Worm (Caenorhabditis elegans) whole organism, young adult: ENCODE measurements around the gene srab-21.

ENCODE experiments used
- B0035.1 ChIP-seq: sonication (generic microtip); optimal IDR thresholded peaks from 2 replicates; lab custom pipeline; 2016; ENCODE audit warnings: missing genetic modification characterization, mild to moderate bottlenecking, missing compliant biosample characterization, missing genotype, missing genetic modification reagents
- B0261.1 ChIP-seq: sonication (generic microtip); optimal IDR thresholded peaks from 2 replicates; lab custom pipeline; 2016; ENCODE audit warnings: mild to moderate bottlenecking, missing genetic modification characterization, moderate library complexity, missing compliant biosample characterization
- F22D6.2 ChIP-seq: sonication (generic microtip); optimal IDR thresholded peaks from 2 replicates; lab custom pipeline; 2016; ENCODE audit warnings: mild to moderate bottlenecking, missing genetic modification characterization, missing compliant biosample characterization
- F37B4.10 ChIP-seq: fragments of 200-800 bp; sonication (Bioruptor generic); IDR thresholded peaks from 2 replicates; pipeline ENCODE4 v1.3.6; 2022; ENCODE audit warnings: missing genetic modification characterization, missing compliant biosample characterization
- F39B2.1 ChIP-seq: fragments of 200-800 bp; sonication (Bioruptor generic); IDR thresholded peaks from 2 replicates; pipeline ENCODE4 v1.3.6; 2022; ENCODE audit warnings: missing genetic modification reagents, missing genetic modification characterization, missing compliant biosample characterization
- F57C9.4 ChIP-seq: sonication (generic microtip); optimal IDR thresholded peaks from 2 replicates; lab custom pipeline; 2017; ENCODE audit warnings: mild to moderate bottlenecking, missing genetic modification characterization, missing compliant biosample characterization
- Y53F4B.3 ChIP-seq: fragments of 200-800 bp; sonication (Bioruptor generic); IDR thresholded peaks from 2 replicates; pipeline ENCODE4 v1.3.6; 2022; ENCODE audit warnings: missing genetic modification reagents, missing genetic modification characterization, missing compliant biosample characterization
- Y56A3A.18 ChIP-seq: fragments of 200-800 bp; sonication (Bioruptor generic); IDR thresholded peaks from 2 replicates; pipeline ENCODE4 v1.3.6; 2022; ENCODE audit warnings: missing genetic modification reagents, missing genetic modification characterization, missing compliant biosample characterization
- Y95B8A.8 ChIP-seq: fragments of 200-800 bp; sonication (Bioruptor generic); IDR thresholded peaks from 2 replicates; pipeline ENCODE4 v1.3.6; 2022; ENCODE audit warnings: missing genetic modification reagents, missing genetic modification characterization, missing compliant biosample characterization
- akir-1 ChIP-seq: fragments of 200-800 bp; sonication (Bioruptor generic); optimal IDR thresholded peaks from 2 replicates; lab custom pipeline; 2018; ENCODE audit warnings: mild to moderate bottlenecking, missing genetic modification characterization, moderate library complexity, missing compliant biosample characterization
- atf-7 ChIP-seq: sonication (generic microtip); optimal IDR thresholded peaks from 2 replicates; lab custom pipeline; 2017; ENCODE audit warnings: mild to moderate bottlenecking, missing genetic modification characterization, missing compliant biosample characterization
- attf-5 ChIP-seq: fragments of 200-800 bp; sonication (Bioruptor generic); optimal IDR thresholded peaks from 2 replicates; lab custom pipeline; 2018; ENCODE audit warnings: mild to moderate bottlenecking, missing genetic modification characterization, missing compliant biosample characterization
- cebp-2 ChIP-seq: fragments of 200-800 bp; sonication (Bioruptor generic); IDR thresholded peaks from 2 replicates; pipeline ENCODE4 v1.3.6; 2022; ENCODE audit warnings: missing genetic modification characterization, missing compliant biosample characterization
- ceh-27 ChIP-seq: fragments of 200-800 bp; sonication (Bioruptor generic); optimal IDR thresholded peaks from 2 replicates; lab custom pipeline; 2018; ENCODE audit warnings: mild to moderate bottlenecking, missing genetic modification characterization, moderate library complexity, missing compliant biosample characterization
- die-1 ChIP-seq: sonication (generic microtip); optimal IDR thresholded peaks from 2 replicates; lab custom pipeline; 2016; ENCODE audit warnings: missing genotype, mild to moderate bottlenecking, missing genetic modification characterization, missing compliant biosample characterization
- egl-44 ChIP-seq: fragments of 200-800 bp; sonication (Bioruptor generic); IDR thresholded peaks from 2 replicates; pipeline ENCODE4 v1.3.6; 2022; ENCODE audit warnings: missing genetic modification reagents, missing genetic modification characterization, missing compliant biosample characterization
- fkh-3 ChIP-seq: sonication (generic microtip); optimal IDR thresholded peaks from 2 replicates; lab custom pipeline; 2016; ENCODE audit warnings: mild to moderate bottlenecking, missing genetic modification characterization, missing compliant biosample characterization
- gei-17 ChIP-seq: fragments of 200-800 bp; sonication (Bioruptor generic); optimal IDR thresholded peaks from 2 replicates; lab custom pipeline; 2018; ENCODE audit warnings: mild to moderate bottlenecking, missing genetic modification characterization, missing compliant biosample characterization
- hlh-12 ChIP-seq: sonication (generic microtip); optimal IDR thresholded peaks from 2 replicates; lab custom pipeline; 2016; ENCODE audit warnings: missing genetic modification characterization, missing compliant biosample characterization
- hlh-26 ChIP-seq: fragments of 200-800 bp; sonication (Bioruptor generic); conservative IDR thresholded peaks from 2 replicates; pipeline ENCODE4 v1.3.6; 2022; ENCODE audit warnings: missing genetic modification reagents, missing genetic modification characterization, missing compliant biosample characterization
- lin-26 ChIP-seq: fragments of 200-800 bp; sonication (Bioruptor generic); IDR thresholded peaks from 2 replicates; pipeline ENCODE4 v1.3.6; 2022; ENCODE audit warnings: missing genetic modification reagents, missing genetic modification characterization, missing compliant biosample characterization
- lin-35 ChIP-seq, 3 experiments: fragments of 150-350 bp in 2 of 3; sonication (generic microtip) in 1 of 3; optimal IDR thresholded peaks; 2 replicates each; lab custom pipeline; 2014 to 2018; ENCODE audit warnings: missing biosample characterization in 3 of 3, missing genetic modification characterization in 3 of 3, missing genetic modification reagents in 3 of 3
- lin-40 ChIP-seq: sonication (generic microtip); optimal IDR thresholded peaks from 2 replicates; lab custom pipeline; 2016; ENCODE audit warnings: missing genetic modification characterization, mild to moderate bottlenecking, missing compliant biosample characterization, missing genotype, missing genetic modification reagents
- lsl-1 ChIP-seq: fragments of 200-800 bp; sonication (Bioruptor generic); optimal IDR thresholded peaks from 2 replicates; lab custom pipeline; 2018; ENCODE audit warnings: mild to moderate bottlenecking, missing genetic modification characterization, moderate library complexity, missing compliant biosample characterization
- madf-3 ChIP-seq: fragments of 200-800 bp; sonication (Bioruptor generic); IDR thresholded peaks from 2 replicates; pipeline ENCODE4 v1.3.6; 2022; ENCODE audit warnings: missing genetic modification reagents, missing genetic modification characterization, missing compliant biosample characterization
- mel-28 ChIP-seq: sonication (generic microtip); optimal IDR thresholded peaks from 2 replicates; lab custom pipeline; 2016; ENCODE audit warnings: borderline replicate concordance, mild to moderate bottlenecking, missing genetic modification characterization, missing compliant biosample characterization
- mxl-1 ChIP-seq: sonication (generic microtip); optimal IDR thresholded peaks from 2 replicates; lab custom pipeline; 2016; ENCODE audit warnings: missing genetic modification characterization, missing compliant biosample characterization
- nfya-2 ChIP-seq: fragments of 200-800 bp; sonication (Bioruptor generic); IDR thresholded peaks from 2 replicates; pipeline ENCODE4 v1.3.6; 2022; ENCODE audit warnings: missing genetic modification reagents, missing genetic modification characterization, missing compliant biosample characterization
- nhr-120 ChIP-seq: fragments of 200-800 bp; sonication (Bioruptor generic); IDR thresholded peaks from 2 replicates; pipeline ENCODE4 v1.3.6; 2022; ENCODE audit warnings: missing genetic modification characterization, missing compliant biosample characterization
- nhr-90 ChIP-seq: sonication (generic microtip); optimal IDR thresholded peaks from 2 replicates; lab custom pipeline; 2016; ENCODE audit warnings: missing genotype, mild to moderate bottlenecking, missing genetic modification characterization, missing compliant biosample characterization
- repo-1 ChIP-seq: sonication (generic microtip); optimal IDR thresholded peaks from 2 replicates; lab custom pipeline; 2017; ENCODE audit warnings: mild to moderate bottlenecking, missing genetic modification characterization, missing compliant biosample characterization
- rpc-1 ChIP-seq, 2 experiments: fragments of 150-350 bp in 1 of 2; sonication (generic microtip) in 1 of 2; optimal IDR thresholded peaks; 2 replicates each; lab custom pipeline; 2014 to 2018; ENCODE audit warnings: missing biosample characterization in 1 of 2, missing genetic modification characterization in 1 of 2, missing genetic modification reagents in 1 of 2, missing genotype in 1 of 2
- sdz-38 ChIP-seq: sonication (generic microtip); optimal IDR thresholded peaks from 2 replicates; lab custom pipeline; 2016; ENCODE audit warnings: missing genotype, missing genetic modification characterization, missing compliant biosample characterization
- snpc-1.1 ChIP-seq: sonication (generic microtip); optimal IDR thresholded peaks from 2 replicates; lab custom pipeline; 2017; ENCODE audit warnings: missing genetic modification characterization, mild to moderate bottlenecking, missing compliant biosample characterization, antibody characterized with exemption, moderate library complexity, missing genotype, missing genetic modification reagents; ENCODE audit not compliant: insufficient read depth
- snpc-4 ChIP-seq, 5 experiments: fragments of 150-350 bp in 1 of 5; sonication (generic microtip) in 4 of 5; optimal IDR thresholded peaks; 2 replicates each; lab custom pipeline; 2014 to 2018; ENCODE audit warnings: missing genetic modification characterization in 5 of 5, missing biosample characterization in 3 of 5, antibody characterized with exemption in 2 of 5, mild to moderate bottlenecking in 2 of 5, missing compliant biosample characterization in 2 of 5, missing genotype in 2 of 5, moderate library complexity in 2 of 5, missing genetic modification reagents in 1 of 5
- somi-1 ChIP-seq: fragments of 200-800 bp; sonication (Bioruptor generic); optimal IDR thresholded peaks from 2 replicates; lab custom pipeline; 2018; ENCODE audit warnings: mild to moderate bottlenecking, missing genetic modification characterization, missing compliant biosample characterization
- tbp1 ChIP-seq: fragments of 200-800 bp; sonication (Bioruptor generic); optimal IDR thresholded peaks from 2 replicates; lab custom pipeline; 2018; ENCODE audit warnings: mild to moderate bottlenecking, missing genetic modification characterization, missing compliant biosample characterization
- zim-3 ChIP-seq: sonication (generic microtip); optimal IDR thresholded peaks from 2 replicates; lab custom pipeline; 2017; ENCODE audit warnings: mild to moderate bottlenecking, missing genetic modification characterization, moderate library complexity, missing compliant biosample characterization
- ztf-18 ChIP-seq: sonication (generic microtip); optimal IDR thresholded peaks from 2 replicates; lab custom pipeline; 2016; ENCODE audit warnings: missing genotype, mild to moderate bottlenecking, missing genetic modification characterization, missing compliant biosample characterization
- ztf-6 ChIP-seq: fragments of 200-800 bp; sonication (Bioruptor generic); IDR thresholded peaks from 2 replicates; pipeline ENCODE4 v1.3.6; 2022; ENCODE audit warnings: missing genetic modification reagents, missing genetic modification characterization, missing compliant biosample characterization

The srab-21 gene

ce11 chrV:3454620-3455019 is 30.4 kb upstream of the srab-21 start:
- TF ChIP-seq hlh-26 (GFP tag; lab: Robert Waterston, UW) (no peak), rpc-1 (optimal IDR thresholded peaks at IDR 0.05; lab: Kevin White, UChicago) (no peak), rpc-1 (tag; optimal IDR thresholded peaks at IDR 0.05; lab: Kevin White, UChicago) (no peak), lin-35 (GFP tag; optimal IDR thresholded peaks at IDR 0.05; lab: Kevin White, UChicago) (no peak), somi-1 (GFP tag; lab: Kevin White, UChicago) (no peak), die-1 (tag; lab: Kevin White, UChicago) (no peak), madf-3 (GFP tag; lab: Robert Waterston, UW) (no peak), cebp-2 (GFP tag; lab: Robert Waterston, UW) (no peak), snpc-4 (GFP tag; optimal IDR thresholded peaks at IDR 0.05; lab: Kevin White, UChicago) (no peak), snpc-4 (tag; optimal IDR thresholded peaks at IDR 0.05; lab: Kevin White, UChicago) (no peak), ceh-27 (no peak), nhr-90 (tag; lab: Kevin White, UChicago) (no peak), tbp1 (GFP tag; lab: Kevin White, UChicago) (no peak), ztf-18 (tag; lab: Kevin White, UChicago) (no peak), F37B4.10 (GFP tag; lab: Robert Waterston, UW) (no peak)

- TF ChIP-seq atf-7 (no peak), madf-3 (GFP tag; lab: Robert Waterston, UW) (no peak), die-1 (tag; lab: Kevin White, UChicago) (no peak), zim-3 (tag; lab: Kevin White, UChicago) (no peak), F22D6.2 (no peak), attf-5 (no peak), F39B2.1 (no peak), egl-44 (GFP tag; lab: Robert Waterston, UW) (no peak), mxl-1 (tag; lab: Kevin White, UChicago) (no peak), tbp1 (GFP tag; lab: Kevin White, UChicago) (no peak)
Observed at ce11 chrV:3452489-3452888, 28.2 kb upstream of the srab-21 start.

ce11 chrV:3451646-3452045 is 27.4 kb upstream of the srab-21 start:
- TF ChIP-seq hlh-12 (tag; lab: Kevin White, UChicago) (no peak), zim-3 (tag; lab: Kevin White, UChicago) (no peak), B0261.1 (tag; lab: Kevin White, UChicago) (no peak), snpc-1.1 (tag; lab: Kevin White, UChicago) (no peak), B0035.1 (tag; lab: Kevin White, UChicago) (no peak), lsl-1 (GFP tag; lab: Kevin White, UChicago) (no peak), gei-17 (no peak), Y56A3A.18 (no peak), repo-1 (tag; lab: Kevin White, UChicago) (no peak), ztf-6 (GFP tag; lab: Robert Waterston, UW) (no peak), sdz-38 (no peak)

- TF ChIP-seq tbp1 (GFP tag; lab: Kevin White, UChicago) (no peak), B0035.1 (tag; lab: Kevin White, UChicago) (no peak), fkh-3 (tag; lab: Kevin White, UChicago) (no peak)
Observed at ce11 chrV:3450351-3450750, 26.1 kb upstream of the srab-21 start.

ce11 chrV:3449810-3450209 is 25.6 kb upstream of the srab-21 start:
- TF ChIP-seq lin-26 (GFP tag; lab: Robert Waterston, UW), result no peak
- TF ChIP-seq akir-1 (GFP tag; lab: Kevin White, UChicago), result no peak
- TF ChIP-seq nfya-2, result no peak
- TF ChIP-seq Y95B8A.8 (GFP tag; lab: Robert Waterston, UW), result no peak
- TF ChIP-seq mel-28 (tag; lab: Kevin White, UChicago), result no peak
- TF ChIP-seq Y53F4B.3 (GFP tag; lab: Robert Waterston, UW), result no peak
- TF ChIP-seq lin-40 (tag; lab: Kevin White, UChicago), result no peak
- no peak for TF ChIP-seq mxl-1 (tag; lab: Kevin White, UChicago)
- no peak for TF ChIP-seq nhr-120 (GFP tag; lab: Robert Waterston, UW)
- TF ChIP-seq F57C9.4 (tag; lab: Kevin White, UChicago), result no peak
- no peak for TF ChIP-seq tbp1 (GFP tag; lab: Kevin White, UChicago)
- no peak for TF ChIP-seq attf-5
- TF ChIP-seq, all 124 proteins: peak for 0
